Worm (Caenorhabditis elegans): Measurements from ENCODE around the gene K02B7.3.

The K02B7.3 gene

ce11 chrII:14695201-14695600 lies at the start of gene K02B7.3:
Gene K02B7.3, minus strand, starts transcription at chrII:14695301.
- TF ChIP-seq tbx-11 (GFP tag; IDR thresholded peaks at IDR 0.05), result no peak
- TF ChIP-seq ama-1 (optimal IDR thresholded peaks at IDR 0.05), result no peak
- no peak for TF ChIP-seq ceh-36 (tag; optimal IDR thresholded peaks at IDR 0.05)
- TF ChIP-seq aly-1 (tag; optimal IDR thresholded peaks at IDR 0.05), result no peak
- no peak for TF ChIP-seq ceh-13 (GFP tag; optimal IDR thresholded peaks at IDR 0.05)
- TF ChIP-seq F13C5.2 (tag; optimal IDR thresholded peaks at IDR 0.05), result no peak
- TF ChIP-seq ets-7 (tag; optimal IDR thresholded peaks at IDR 0.05), result no peak
- TF ChIP-seq flt-1 (GFP tag; IDR thresholded peaks at IDR 0.05), result no peak

- TF ChIP-seq tbx-11 (GFP tag; IDR thresholded peaks at IDR 0.05) (no peak), B0310.2 (tag; optimal IDR thresholded peaks at IDR 0.05) (no peak), hmbx-1 (tag; optimal IDR thresholded peaks at IDR 0.05) (no peak), sea-1 (GFP tag; conservative IDR thresholded peaks at IDR 0.05) (no peak), hnd-1 (tag; optimal IDR thresholded peaks at IDR 0.05) (no peak), ceh-13 (GFP tag; optimal IDR thresholded peaks at IDR 0.05) (no peak), tbx-37 (GFP tag; conservative IDR thresholded peaks at IDR 0.05) (no peak), F13C5.2 (tag; optimal IDR thresholded peaks at IDR 0.05) (no peak), tra-4 (tag; optimal IDR thresholded peaks at IDR 0.05) (no peak), ets-7 (tag; optimal IDR thresholded peaks at IDR 0.05) (no peak)
Measured at ce11 chrII:14739143-14739542, 44.0 kb upstream of the K02B7.3 start, which contains the start of gene npr-34. Gene npr-34, minus strand, starts transcription at chrII:14739243.

- no peak for TF ChIP-seq tra-4 (tag; optimal IDR thresholded peaks at IDR 0.05)
- TF ChIP-seq F13C5.2 (tag; optimal IDR thresholded peaks at IDR 0.05), result no peak
- no peak for TF ChIP-seq pes-1 (GFP tag; IDR thresholded peaks at IDR 0.05)
- TF ChIP-seq flt-1 (GFP tag; IDR thresholded peaks at IDR 0.05), result no peak
- TF ChIP-seq ceh-13 (GFP tag; optimal IDR thresholded peaks at IDR 0.05), result no peak
- no peak for TF ChIP-seq hmbx-1 (tag; optimal IDR thresholded peaks at IDR 0.05)
Measured at ce11 chrII:14733424-14733823, 38.3 kb upstream of the K02B7.3 start, which contains the start of gene glna-1. Gene glna-1, minus strand, starts transcription at chrII:14733524.

ce11 chrII:14728119-14728518 lies 33.0 kb upstream of the K02B7.3 start:
- TF ChIP-seq scrt-1 (GFP tag; IDR thresholded peaks at IDR 0.05) (no peak), sea-1 (GFP tag; conservative IDR thresholded peaks at IDR 0.05) (no peak), ceh-13 (GFP tag; optimal IDR thresholded peaks at IDR 0.05) (no peak), pes-1 (GFP tag; IDR thresholded peaks at IDR 0.05) (no peak), hnd-1 (tag; optimal IDR thresholded peaks at IDR 0.05) (no peak), tbx-37 (GFP tag; conservative IDR thresholded peaks at IDR 0.05) (no peak), ama-1 (optimal IDR thresholded peaks at IDR 0.05) (no peak), tbx-11 (GFP tag; IDR thresholded peaks at IDR 0.05) (no peak), ets-7 (tag; optimal IDR thresholded peaks at IDR 0.05) (no peak), flt-1 (GFP tag; IDR thresholded peaks at IDR 0.05) (no peak), B0310.2 (tag; optimal IDR thresholded peaks at IDR 0.05) (no peak), aly-1 (tag; optimal IDR thresholded peaks at IDR 0.05) (no peak), hmbx-1 (tag; optimal IDR thresholded peaks at IDR 0.05) (no peak), tra-4 (tag; optimal IDR thresholded peaks at IDR 0.05) (no peak), ceh-36 (tag; optimal IDR thresholded peaks at IDR 0.05) (no peak), F13C5.2 (tag; optimal IDR thresholded peaks at IDR 0.05) (no peak), hmg-4 (GFP tag; optimal IDR thresholded peaks at IDR 0.05) (no peak)

- no peak for TF ChIP-seq tbx-37 (GFP tag; conservative IDR thresholded peaks at IDR 0.05)
- no peak for TF ChIP-seq ets-7 (tag; optimal IDR thresholded peaks at IDR 0.05)
- no peak for TF ChIP-seq ceh-13 (GFP tag; optimal IDR thresholded peaks at IDR 0.05)
- no peak for TF ChIP-seq hmbx-1 (tag; optimal IDR thresholded peaks at IDR 0.05)
- TF ChIP-seq F13C5.2 (tag; optimal IDR thresholded peaks at IDR 0.05), result no peak
- no peak for TF ChIP-seq sea-1 (GFP tag; conservative IDR thresholded peaks at IDR 0.05)
- TF ChIP-seq scrt-1 (GFP tag; IDR thresholded peaks at IDR 0.05), result no peak
- TF ChIP-seq ama-1 (optimal IDR thresholded peaks at IDR 0.05), result no peak
- TF ChIP-seq tbx-11 (GFP tag; IDR thresholded peaks at IDR 0.05), result no peak
- TF ChIP-seq tra-4 (tag; optimal IDR thresholded peaks at IDR 0.05), result no peak
- TF ChIP-seq hnd-1 (tag; optimal IDR thresholded peaks at IDR 0.05), result no peak
- TF ChIP-seq B0310.2 (tag; optimal IDR thresholded peaks at IDR 0.05), result no peak
- no peak for TF ChIP-seq ceh-36 (tag; optimal IDR thresholded peaks at IDR 0.05)
- TF ChIP-seq aly-1 (tag; optimal IDR thresholded peaks at IDR 0.05), result no peak
- no peak for TF ChIP-seq pes-1 (GFP tag; IDR thresholded peaks at IDR 0.05)
- no peak for TF ChIP-seq flt-1 (GFP tag; IDR thresholded peaks at IDR 0.05)
Measured at ce11 chrII:14706479-14706878, 11.4 kb upstream of the K02B7.3 start.

ce11 chrII:14705956-14706355 lies 10.9 kb upstream of the K02B7.3 start:
- TF ChIP-seq pes-1 (GFP tag; IDR thresholded peaks at IDR 0.05), result no peak

ce11 chrII:14705215-14705614 lies 10.1 kb upstream of the K02B7.3 start, which contains the start of gene C09F9.2:
Gene C09F9.2, plus strand, starts transcription at chrII:14705515.
- TF ChIP-seq tra-4 (tag; optimal IDR thresholded peaks at IDR 0.05) (no peak), sea-1 (GFP tag; conservative IDR thresholded peaks at IDR 0.05) (no peak), ceh-36 (tag; optimal IDR thresholded peaks at IDR 0.05) (peak; percentile 0), aly-1 (tag; optimal IDR thresholded peaks at IDR 0.05) (no peak), tbx-11 (GFP tag; IDR thresholded peaks at IDR 0.05) (no peak), B0310.2 (tag; optimal IDR thresholded peaks at IDR 0.05) (no peak), hmg-4 (GFP tag; optimal IDR thresholded peaks at IDR 0.05) (no peak)

ce11 chrII:14704204-14704603 lies 9.1 kb upstream of the K02B7.3 start:
- no peak for TF ChIP-seq ama-1 (optimal IDR thresholded peaks at IDR 0.05)

Data from whole organism, early embryonic.